Fruit fly (Drosophila melanogaster): ENCODE results near the gene NijA.

NijA gene

dm6 chr3L:10665433-10666150, 31.1 kb downstream of the NijA start:
- TF ChIP-seq CG12219 (GFP tag; optimal IDR thresholded peaks at IDR 0.05) (peak; percentile 97), CG1647 (GFP tag; optimal IDR thresholded peaks at IDR 0.05) (peak; percentile 78), CG18619 (GFP tag; optimal IDR thresholded peaks at IDR 0.05) (peak; percentile 98), crc (GFP tag; optimal IDR thresholded peaks at IDR 0.05) (peak; percentile 65), grn (GFP tag; optimal IDR thresholded peaks at IDR 0.05) (peak; percentile 63), CG11093 (GFP tag; IDR thresholded peaks at IDR 0.05) (peak; percentile 89), CG14441 (GFP tag; IDR thresholded peaks at IDR 0.05) (peak; percentile 85), CG13775 (GFP tag; optimal IDR thresholded peaks at IDR 0.05) (peak; percentile 98), Ravus (GFP tag; IDR thresholded peaks at IDR 0.05) (peak; percentile 65), z (GFP tag; IDR thresholded peaks at IDR 0.05) (no peak; the same call in 2 of the 3 replicates), lmd (GFP tag; IDR thresholded peaks at IDR 0.05) (peak; percentile 95), bab2 (GFP tag; optimal IDR thresholded peaks at IDR 0.05) (peak; percentile 89), Elba2 (GFP tag; optimal IDR thresholded peaks at IDR 0.05) (peak; percentile 66), CG12155 (GFP tag; optimal IDR thresholded peaks at IDR 0.05) (peak; percentile 90), gcm (GFP tag; optimal IDR thresholded peaks at IDR 0.05) (peak; percentile 99), Mad (GFP tag; optimal IDR thresholded peaks at IDR 0.05) (peak; percentile 88), CG30020 (tag; optimal IDR thresholded peaks at IDR 0.05) (peak; percentile 90), ara (GFP tag; IDR thresholded peaks at IDR 0.05) (peak; percentile 90), CG18764 (GFP tag; optimal IDR thresholded peaks at IDR 0.05) (peak; percentile 91), Abd-B (GFP tag; optimal IDR thresholded peaks at IDR 0.05) (peak; percentile 98), CG4360 (GFP tag; IDR thresholded peaks at IDR 0.05) (peak; percentile 70), lbe (GFP tag; optimal IDR thresholded peaks at IDR 0.05) (peak; percentile 95), CG11247 (GFP tag; IDR thresholded peaks at IDR 0.05) (no peak; the same call in none of the 2 replicates), CG13894 (tag; optimal IDR thresholded peaks at IDR 0.05) (peak; percentile 86), sug (tag; optimal IDR thresholded peaks at IDR 0.05) (peak; percentile 95), CTCF (GFP tag; optimal IDR thresholded peaks at IDR 0.05) (peak; percentile 71), CG2202 (tag; optimal IDR thresholded peaks at IDR 0.05) (peak; percentile 96), nerfin-2 (GFP tag; IDR thresholded peaks at IDR 0.05; ENCODE audit: partially characterized antibody) (no peak), pnt (GFP tag; optimal IDR thresholded peaks at IDR 0.05) (peak; percentile 87), CG2889 (GFP tag; IDR thresholded peaks at IDR 0.05) (peak; percentile 84), sim (GFP tag; IDR thresholded peaks at IDR 0.05) (peak; percentile 91), CG15479 (GFP tag; optimal IDR thresholded peaks at IDR 0.05) (peak; percentile 83), CG4404 (GFP tag; IDR thresholded peaks at IDR 0.05) (peak; percentile 90), CG9817 (tag; optimal IDR thresholded peaks at IDR 0.05) (peak; percentile 93), CG9609 (GFP tag; optimal IDR thresholded peaks at IDR 0.05) (peak; percentile 69), fd96Cb (tag; optimal IDR thresholded peaks at IDR 0.05) (peak; percentile 97), dmrt11E (tag; optimal IDR thresholded peaks at IDR 0.05) (peak; percentile 98), Sry-β (GFP tag; optimal IDR thresholded peaks at IDR 0.05) (peak; percentile 67), sqz (GFP tag; optimal IDR thresholded peaks at IDR 0.05) (peak; percentile 98), org-1 (GFP tag; optimal IDR thresholded peaks at IDR 0.05) (peak; percentile 98), CG11085 (GFP tag; IDR thresholded peaks at IDR 0.05) (no peak; the same call in none of the 2 replicates), CG1832 (GFP tag; optimal IDR thresholded peaks at IDR 0.05) (no peak), gcm2 (GFP tag; optimal IDR thresholded peaks at IDR 0.05) (peak; percentile 84), CG9215 (GFP tag; IDR thresholded peaks at IDR 0.05) (peak; percentile 88), Opbp (GFP tag; IDR thresholded peaks at IDR 0.05; ENCODE audit: partially characterized antibody) (no peak), pum (GFP tag; optimal IDR thresholded peaks at IDR 0.05) (peak; percentile 77), lilli (GFP tag; optimal IDR thresholded peaks at IDR 0.05) (peak; percentile 93), CG4617 (GFP tag; optimal IDR thresholded peaks at IDR 0.05; ENCODE audit: borderline replicate concordance) (peak; percentile 74), Kr (GFP tag; optimal IDR thresholded peaks at IDR 0.05) (peak; percentile 81), CG10654 (GFP tag; optimal IDR thresholded peaks at IDR 0.05) (peak; percentile 89)
